Fruit fly (Drosophila melanogaster) whole organism, embryonic: ENCODE results near the gene DCTN1-p150.

Experiments used
- Atf3 ChIP-seq: fragments of 200-800 bp; sonication (Bioruptor generic); optimal IDR thresholded peaks from 3 replicates; lab custom pipeline; 2016; ENCODE audit warnings: missing biosample characterization, missing genetic modification characterization
- CG10321 ChIP-seq: fragments of 200-800 bp; sonication (Bioruptor generic); IDR thresholded peaks from 2 replicates; pipeline ENCODE4 v1.3.6; 2022; ENCODE audit warnings: missing biosample characterization, missing genetic modification characterization
- CG12299 ChIP-seq: fragments of 200-800 bp; sonication (Bioruptor generic); optimal IDR thresholded peaks from 2 replicates; lab custom pipeline; 2018; ENCODE audit warnings: missing biosample characterization, mild to moderate bottlenecking, missing genetic modification characterization
- CG17829 ChIP-seq: fragments of 200-800 bp; optimal IDR thresholded peaks from 2 replicates; lab custom pipeline; 2019; ENCODE audit warnings: missing biosample characterization, mild to moderate bottlenecking, missing genetic modification characterization, moderate library complexity
- CG3995 ChIP-seq: fragments of 200-800 bp; sonication (Bioruptor generic); optimal IDR thresholded peaks from 3 replicates; lab custom pipeline; 2016; ENCODE audit warnings: missing biosample characterization, missing genetic modification characterization
- CG43689 ChIP-seq: fragments of 200-800 bp; sonication (Bioruptor generic); IDR thresholded peaks from 2 replicates; pipeline ENCODE4 v1.3.6; 2022; ENCODE audit warnings: missing biosample characterization, missing genetic modification characterization
- CG5953 ChIP-seq: fragments of 200-800 bp; sonication (Bioruptor generic); IDR thresholded peaks from 2 replicates; pipeline ENCODE4 v1.3.6; 2022; ENCODE audit warnings: missing biosample characterization, missing genetic modification characterization
- CG6813 ChIP-seq: fragments of 200-800 bp; sonication (Bioruptor generic); optimal IDR thresholded peaks from 2 replicates; lab custom pipeline; 2017; ENCODE audit warnings: missing biosample characterization, missing genetic modification characterization, mild to moderate bottlenecking, moderate library complexity, missing genetic modification reagents
- CG7839 ChIP-seq: fragments of 200-800 bp; sonication (Bioruptor generic); optimal IDR thresholded peaks from 3 replicates; lab custom pipeline; 2018; ENCODE audit warnings: missing biosample characterization, mild to moderate bottlenecking, missing genetic modification characterization, moderate library complexity
- CG8478 ChIP-seq: fragments of >200 bp; optimal IDR thresholded peaks from 2 replicates; lab custom pipeline; 2018
- CG9817 ChIP-seq: fragments of 200-800 bp; sonication (Bioruptor generic); optimal IDR thresholded peaks from 2 replicates; lab custom pipeline; 2018; ENCODE audit warnings: missing biosample characterization, mild to moderate bottlenecking, missing genetic modification characterization, moderate library complexity
- D19B ChIP-seq: fragments of 200-800 bp; sonication (Bioruptor generic); optimal IDR thresholded peaks from 2 replicates; lab custom pipeline; 2017; ENCODE audit warnings: missing biosample characterization, mild to moderate bottlenecking, missing genetic modification characterization
- Doc2 ChIP-seq: fragments of 200-800 bp; sonication (Bioruptor generic); IDR thresholded peaks from 2 replicates; pipeline ENCODE4 v1.3.6; 2022; ENCODE audit warnings: missing biosample characterization, missing genetic modification characterization
- Drgx ChIP-seq: fragments of 200-800 bp; sonication (Bioruptor generic); IDR thresholded peaks from 2 replicates; pipeline ENCODE4 v1.3.6; 2022; ENCODE audit warnings: missing biosample characterization, missing genetic modification characterization
- E2f1 ChIP-seq: fragments of 200-800 bp; sonication (Bioruptor generic); IDR thresholded peaks from 2 replicates; pipeline ENCODE4 v1.3.6; 2022; ENCODE audit warnings: missing biosample characterization, missing genetic modification characterization
- Hand ChIP-seq: fragments of 200-800 bp; sonication (Bioruptor generic); optimal IDR thresholded peaks from 2 replicates; lab custom pipeline; 2017; ENCODE audit warnings: mild to moderate bottlenecking, missing biosample characterization, missing genetic modification reagents, missing genetic modification characterization
- NC2β ChIP-seq: fragments of 200-800 bp; sonication (Bioruptor generic); optimal IDR thresholded peaks from 2 replicates; lab custom pipeline; 2016; ENCODE audit warnings: missing biosample characterization, missing genetic modification characterization
- Ravus ChIP-seq: fragments of 200-800 bp; sonication (Bioruptor generic); IDR thresholded peaks from 2 replicates; pipeline ENCODE4 v1.3.6; 2022; ENCODE audit warnings: missing biosample characterization, missing genetic modification characterization
- Ssrp ChIP-seq: fragments of 200-800 bp; sonication (Bioruptor generic); optimal IDR thresholded peaks from 2 replicates; lab custom pipeline; 2018; ENCODE audit warnings: missing biosample characterization, mild to moderate bottlenecking, missing genetic modification characterization, moderate library complexity
- abd-A ChIP-seq: fragments of 200-800 bp; sonication (Bioruptor generic); optimal IDR thresholded peaks from 3 replicates; lab custom pipeline; 2019; ENCODE audit warnings: missing biosample characterization, mild to moderate bottlenecking, missing genetic modification characterization, moderate library complexity
- bowl ChIP-seq: fragments of 200-800 bp; sonication (Bioruptor generic); IDR thresholded peaks from 2 replicates; pipeline ENCODE4 v1.3.6; 2022; ENCODE audit warnings: missing biosample characterization, missing genetic modification characterization
- chinmo ChIP-seq: fragments of 200-800 bp; sonication (Bioruptor generic); IDR thresholded peaks from 4 replicates; pipeline ENCODE4 v1.3.6; 2022; ENCODE audit warnings: missing biosample characterization, missing genetic modification characterization; ENCODE audit not compliant: partially characterized antibody
- corto ChIP-seq: fragments of 200-800 bp; sonication (Bioruptor generic); optimal IDR thresholded peaks from 2 replicates; lab custom pipeline; 2016; ENCODE audit warnings: missing biosample characterization, mild to moderate bottlenecking, missing genetic modification characterization, moderate library complexity
- dpn ChIP-seq, 2 experiments: fragments of 200-800 bp; sonication (Bioruptor generic); optimal IDR thresholded peaks; 3 replicates each; lab custom pipeline; 2016; ENCODE audit warnings: missing biosample characterization in 2 of 2, missing genetic modification characterization in 2 of 2
- esg ChIP-seq: fragments of 200-800 bp; sonication (Bioruptor generic); conservative IDR thresholded peaks from 2 replicates; pipeline ENCODE4 v1.3.6; 2022; ENCODE audit warnings: missing biosample characterization, missing genetic modification characterization
- gfzf ChIP-seq: fragments of 200-800 bp; sonication (Bioruptor generic); optimal IDR thresholded peaks from 2 replicates; lab custom pipeline; 2016; ENCODE audit warnings: missing biosample characterization, mild to moderate bottlenecking, missing genetic modification characterization, moderate library complexity
- gsb-n ChIP-seq: fragments of 200-800 bp; sonication (Bioruptor generic); optimal IDR thresholded peaks from 3 replicates; lab custom pipeline; 2018; ENCODE audit warnings: missing biosample characterization, mild to moderate bottlenecking, missing genetic modification characterization
- hth ChIP-seq: fragments of >200 bp; optimal IDR thresholded peaks from 2 replicates; lab custom pipeline; 2017; ENCODE audit warnings: inconsistent platforms
- inv ChIP-seq: fragments of 200-800 bp; sonication (Bioruptor generic); IDR thresholded peaks from 2 replicates; pipeline ENCODE4 v1.3.6; 2022; ENCODE audit warnings: missing biosample characterization, missing genetic modification characterization; ENCODE audit not compliant: partially characterized antibody
- klu ChIP-seq: fragments of 200-800 bp; sonication (Bioruptor generic); IDR thresholded peaks from 2 replicates; pipeline ENCODE4 v1.3.6; 2022; ENCODE audit warnings: missing biosample characterization, missing genetic modification characterization
- kni ChIP-seq: fragments of 200-800 bp; sonication (Bioruptor generic); optimal IDR thresholded peaks from 3 replicates; lab custom pipeline; 2017; ENCODE audit warnings: mild to moderate bottlenecking, missing biosample characterization, missing genetic modification reagents, missing genetic modification characterization
- lab ChIP-seq: fragments of 200-800 bp; sonication (Bioruptor generic); optimal IDR thresholded peaks from 3 replicates; lab custom pipeline; 2017; ENCODE audit warnings: missing biosample characterization, missing genetic modification characterization, mild to moderate bottlenecking, moderate library complexity, missing genetic modification reagents
- lmd ChIP-seq: fragments of 200-800 bp; sonication (Bioruptor generic); IDR thresholded peaks from 2 replicates; pipeline ENCODE4 v1.3.6; 2022; ENCODE audit warnings: missing biosample characterization, missing genetic modification characterization
- lola ChIP-seq, 3 experiments: fragments of >200 bp in 2 of 3; fragments of 200-800 bp in 1 of 3; sonication (Bioruptor generic) in 1 of 3; optimal IDR thresholded peaks; 2 replicates each; lab custom pipeline; 2017 to 2019; ENCODE audit warnings: missing biosample characterization in 3 of 3, missing genetic modification characterization in 3 of 3, mild to moderate bottlenecking in 1 of 3, moderate library complexity in 1 of 3
- lov ChIP-seq, 2 experiments: fragments of 200-800 bp in 1 of 2; fragments of >200 bp in 1 of 2; sonication (Bioruptor generic) in 1 of 2; IDR thresholded peaks in 1 of 2; optimal IDR thresholded peaks in 1 of 2; 2 replicates in 1 of 2; 3 replicates in 1 of 2; pipeline versions ENCODE4 v1.3.6 to Lab custom; 2017 to 2022; ENCODE audit warnings: missing biosample characterization in 1 of 2, missing genetic modification characterization in 1 of 2
- mld ChIP-seq: fragments of 200-800 bp; sonication (Bioruptor generic); IDR thresholded peaks from 3 replicates; pipeline ENCODE4 v1.3.6; 2022; ENCODE audit warnings: missing biosample characterization, missing genetic modification characterization; ENCODE audit not compliant: partially characterized antibody
- oc ChIP-seq: fragments of 200-800 bp; sonication (Bioruptor generic); optimal IDR thresholded peaks from 2 replicates; lab custom pipeline; 2018; ENCODE audit warnings: missing biosample characterization, mild to moderate bottlenecking, missing genetic modification characterization, moderate library complexity
- pan ChIP-seq, 4 experiments: fragments of >200 bp in 3 of 4; fragments of 200-800 bp in 1 of 4; sonication (Bioruptor generic) in 1 of 4; optimal IDR thresholded peaks in 3 of 4; IDR thresholded peaks in 1 of 4; 2 replicates each; pipeline versions ENCODE4 v1.3.6 to Lab custom; 2017 to 2022; ENCODE audit warnings: missing biosample characterization in 2 of 4, missing genetic modification characterization in 2 of 4, mixed read lengths in 1 of 4
- peb ChIP-seq: fragments of 200-800 bp; sonication (Bioruptor generic); IDR thresholded peaks from 2 replicates; pipeline ENCODE4 v1.3.6; 2022; ENCODE audit warnings: missing biosample characterization, missing genetic modification characterization
- phol ChIP-seq: fragments of 200-800 bp; sonication (Bioruptor generic); optimal IDR thresholded peaks from 3 replicates; lab custom pipeline; 2018; ENCODE audit warnings: missing biosample characterization, mild to moderate bottlenecking, missing genetic modification characterization, moderate library complexity
- pita ChIP-seq: fragments of 200-800 bp; sonication (Bioruptor generic); optimal IDR thresholded peaks from 2 replicates; lab custom pipeline; 2017; ENCODE audit warnings: missing biosample characterization, mild to moderate bottlenecking, missing genetic modification characterization
- pum ChIP-seq: fragments of 200-800 bp; sonication (Bioruptor generic); optimal IDR thresholded peaks from 2 replicates; lab custom pipeline; 2016; ENCODE audit warnings: missing biosample characterization, missing genetic modification characterization
- ttk ChIP-seq: fragments of 200-800 bp; sonication (Bioruptor generic); IDR thresholded peaks from 2 replicates; pipeline ENCODE4 v2.1.2; 2022; ENCODE audit warnings: missing biosample characterization, missing genetic modification characterization
- wor ChIP-seq: fragments of 200-800 bp; sonication (Bioruptor generic); IDR thresholded peaks from 2 replicates; pipeline ENCODE4 v1.3.6; 2022; ENCODE audit warnings: missing biosample characterization, missing genetic modification characterization
- z ChIP-seq: fragments of 200-800 bp; sonication (Bioruptor generic); IDR thresholded peaks from 3 replicates; pipeline ENCODE4 v1.3.6; 2022; ENCODE audit warnings: missing biosample characterization, missing genetic modification characterization
- zen2 ChIP-seq: fragments of 200-800 bp; sonication (Bioruptor generic); IDR thresholded peaks from 3 replicates; pipeline ENCODE4 v1.3.6; 2022; ENCODE audit warnings: missing biosample characterization, missing genetic modification characterization; ENCODE audit not compliant: partially characterized antibody

DCTN1-p150 gene

dm6 chr3L:13919794-13920631 is 9.2 kb upstream of the DCTN1-p150 start (continued):
- peak; percentile 44 for TF ChIP-seq Ravus (GFP tag; lab: Robert Waterston, UW)
- peak; percentile 89 for TF ChIP-seq gsb-n (tag; lab: Kevin White, UChicago)
- TF ChIP-seq CG3995 = peak; percentile 45
- no peak for TF ChIP-seq corto (GFP tag; lab: Kevin White, UChicago)
- TF ChIP-seq pum (GFP tag; lab: Kevin White, UChicago) = peak; percentile 92
- no peak for TF ChIP-seq CG10321
- TF ChIP-seq wor = peak; percentile 77
- TF ChIP-seq CG43689 (GFP tag; lab: Robert Waterston, UW) = peak; percentile 34; the same call in 1 of the 2 replicates
- peak; percentile 96 for TF ChIP-seq phol
- TF ChIP-seq lmd = peak; percentile 92
- TF ChIP-seq CG9817 (tag; lab: Kevin White, UChicago) = peak; percentile 87
- TF ChIP-seq CG5953 (GFP tag; lab: Robert Waterston, UW) = peak; percentile 40; the same call in 1 of the 2 replicates
- peak; percentile 79; the same call in 1 of the 4 replicates for TF ChIP-seq chinmo (GFP tag; lab: Robert Waterston, UW)
- peak; percentile 78 for TF ChIP-seq CG6813 (GFP tag; lab: Kevin White, UChicago)
- peak; percentile 91 for TF ChIP-seq lab (GFP tag; lab: Kevin White, UChicago)
- peak; percentile 41; the same call in 1 of the 2 replicates for TF ChIP-seq peb (GFP tag; lab: Robert Waterston, UW)
- no peak for TF ChIP-seq CG8478 (lab: Kevin White, UChicago)
- peak; percentile 90 to 92 for TF ChIP-seq dpn (GFP tag; optimal IDR thresholded peaks at IDR 0.05; lab: Kevin White, UChicago)
- peak in 1 of 3 experiments; percentile 96 for TF ChIP-seq lola (GFP tag; optimal IDR thresholded peaks at IDR 0.05; lab: Kevin White, UChicago)
- TF ChIP-seq kni (GFP tag; lab: Kevin White, UChicago) = peak; percentile 84
- peak; percentile 22; the same call in 1 of the 2 replicates for TF ChIP-seq Doc2 (GFP tag; lab: Robert Waterston, UW)
- peak; percentile 100 for TF ChIP-seq D19B (GFP tag; lab: Kevin White, UChicago)
- peak; percentile 94 for TF ChIP-seq CG17829 (tag; lab: Kevin White, UChicago)
- TF ChIP-seq CG12299 (tag; lab: Kevin White, UChicago) = peak; percentile 76
- TF ChIP-seq NC2β (GFP tag; lab: Kevin White, UChicago) = peak; percentile 84
- no peak for TF ChIP-seq pita (GFP tag; lab: Kevin White, UChicago)
- no peak for TF ChIP-seq gfzf (GFP tag; lab: Kevin White, UChicago)
- TF ChIP-seq zen2 = peak; percentile 75; the same call in 1 of the 3 replicates
- peak; percentile 87 for TF ChIP-seq Hand
- TF ChIP-seq abd-A (tag; lab: Kevin White, UChicago) = no peak
- peak; percentile 87; the same call in 1 of the 2 replicates for TF ChIP-seq klu (GFP tag; lab: Robert Waterston, UW)
- TF ChIP-seq lov (optimal IDR thresholded peaks at IDR 0.05; lab: Kevin White, UChicago) = no peak
- TF ChIP-seq lov (GFP tag; IDR thresholded peaks at IDR 0.05; lab: Robert Waterston, UW) = no peak
- TF ChIP-seq Atf3 (GFP tag; lab: Kevin White, UChicago) = peak; percentile 81
- TF ChIP-seq Ssrp (tag; lab: Kevin White, UChicago) = peak; percentile 94
- peak; percentile 16; the same call in 1 of the 2 replicates for TF ChIP-seq Drgx (GFP tag; lab: Robert Waterston, UW)
- no peak for TF ChIP-seq inv
- TF ChIP-seq hth (lab: Kevin White, UChicago) = no peak
- TF ChIP-seq E2f1 (GFP tag; lab: Robert Waterston, UW) = peak; percentile 68
- peak; percentile 77 for TF ChIP-seq ttk (GFP tag; lab: Robert Waterston, UW)
- 0 out of 2 replicates have a peak, but pooled peaks have one; percentile 39 for TF ChIP-seq bowl (GFP tag; lab: Robert Waterston, UW)
- TF ChIP-seq CG7839 (tag; lab: Kevin White, UChicago) = peak; percentile 96
- TF ChIP-seq z (GFP tag; lab: Robert Waterston, UW) = peak; percentile 34; the same call in 1 of the 3 replicates
- peak; percentile 50 for TF ChIP-seq oc (tag; lab: Kevin White, UChicago)
- 0 out of 3 replicates have a peak, but pooled peaks have one; percentile 46 for TF ChIP-seq mld (GFP tag; lab: Robert Waterston, UW)
- TF ChIP-seq esg (GFP tag; lab: Robert Waterston, UW) = peak; percentile 74
- peak in 1 of 2 experiments; percentile 52 for TF ChIP-seq pan (optimal IDR thresholded peaks at IDR 0.05; lab: Kevin White, UChicago)
- TF ChIP-seq pan (GFP tag; optimal IDR thresholded peaks at IDR 0.05 in 1 of 2, IDR thresholded peaks at IDR 0.05 in 1 of 2) = peak in 1 of 2 experiments; percentile 68
